Worm (Caenorhabditis elegans) whole organism, early embryonic: Measurements from ENCODE around the gene mrps-9.

Experiments
- B0310.2 ChIP-seq: sonication (generic microtip); optimal IDR thresholded peaks from 2 replicates; lab custom pipeline; 2016; ENCODE audit warnings: mild to moderate bottlenecking, missing genetic modification characterization, missing compliant biosample characterization
- aly-1 ChIP-seq: sonication (generic microtip); optimal IDR thresholded peaks from 2 replicates; lab custom pipeline; 2016; ENCODE audit warnings: missing genetic modification characterization, missing compliant biosample characterization
- ama-1 ChIP-seq: fragments of 150-350 bp; optimal IDR thresholded peaks from 2 replicates; lab custom pipeline; 2014
- ets-7 ChIP-seq: sonication (generic microtip); optimal IDR thresholded peaks from 2 replicates; lab custom pipeline; 2016; ENCODE audit warnings: missing genotype, missing genetic modification characterization, missing compliant biosample characterization
- flt-1 ChIP-seq: fragments of 200-800 bp; sonication (Bioruptor generic); IDR thresholded peaks from 2 replicates; pipeline ENCODE4 v1.3.6; 2022; ENCODE audit warnings: missing genetic modification characterization, missing compliant biosample characterization
- hmbx-1 ChIP-seq: sonication (generic microtip); optimal IDR thresholded peaks from 2 replicates; lab custom pipeline; 2016; ENCODE audit warnings: mild to moderate bottlenecking, missing genetic modification characterization, missing compliant biosample characterization
- pes-1 ChIP-seq: fragments of 200-800 bp; sonication (Bioruptor generic); IDR thresholded peaks from 2 replicates; pipeline ENCODE4 v1.3.6; 2022; ENCODE audit warnings: missing genetic modification reagents, missing genetic modification characterization, missing compliant biosample characterization
- scrt-1 ChIP-seq: fragments of 200-800 bp; sonication (Bioruptor generic); IDR thresholded peaks from 2 replicates; pipeline ENCODE4 v1.3.6; 2022; ENCODE audit warnings: missing genetic modification characterization, missing compliant biosample characterization
- tbx-11 ChIP-seq: fragments of 200-800 bp; sonication (Bioruptor generic); IDR thresholded peaks from 2 replicates; pipeline ENCODE4 v1.3.6; 2022; ENCODE audit warnings: missing genetic modification characterization, missing compliant biosample characterization

DNA sequence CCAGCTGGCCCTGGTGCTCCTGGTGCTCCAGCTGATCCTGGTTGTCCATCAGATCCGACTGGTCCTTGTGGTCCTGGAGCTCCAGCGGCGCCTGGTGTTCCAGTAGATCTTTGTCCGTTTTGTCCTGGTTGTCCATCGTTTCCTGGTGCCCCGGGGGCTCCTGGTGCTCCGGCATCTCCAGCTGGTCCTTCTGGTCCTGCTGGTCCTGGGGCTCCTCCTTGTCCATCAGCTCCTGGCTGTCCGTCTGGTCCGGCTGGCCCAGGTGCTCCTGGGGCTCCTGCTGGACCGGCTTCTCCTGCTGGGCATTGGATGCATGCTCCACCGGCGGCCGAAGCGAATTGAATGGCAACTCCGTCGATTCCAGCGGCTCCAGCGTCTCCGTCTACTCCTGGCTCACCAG lies 3.3 kb upstream of the mrps-9 start:
- no peak for TF ChIP-seq tbx-11 (GFP tag; lab: Robert Waterston, UW)
- TF ChIP-seq B0310.2 (tag; lab: Kevin White, UChicago) = no peak
- no peak for TF ChIP-seq aly-1
- TF ChIP-seq ets-7 (tag; lab: Kevin White, UChicago) = no peak
- TF ChIP-seq ama-1 (lab: Kevin White, UChicago) = no peak
- no peak for TF ChIP-seq pes-1
- no peak for TF ChIP-seq flt-1 (GFP tag; lab: Robert Waterston, UW)
- no peak for TF ChIP-seq scrt-1 (GFP tag; lab: Robert Waterston, UW)
- no peak for TF ChIP-seq hmbx-1 (tag; lab: Kevin White, UChicago)
